Worm (Caenorhabditis elegans) whole organism, late embryonic: ENCODE data around the gene B0310.3.

Source experiments
- ceh-18 ChIP-seq: sonication (generic microtip); optimal IDR thresholded peaks from 2 replicates; lab custom pipeline; 2016; ENCODE audit warnings: missing genetic modification characterization, missing compliant biosample characterization
- pha-4 ChIP-seq: fragments of 150-350 bp; optimal IDR thresholded peaks from 2 replicates; lab custom pipeline; 2018; ENCODE audit warnings: missing biosample characterization, missing genetic modification reagents, missing genetic modification characterization
- syd-9 ChIP-seq: sonication (generic microtip); optimal IDR thresholded peaks from 2 replicates; lab custom pipeline; 2016; ENCODE audit warnings: mild to moderate bottlenecking, missing genetic modification characterization, moderate library complexity, missing compliant biosample characterization

- TF ChIP-seq ceh-18, result no peak
- TF ChIP-seq syd-9 (tag; lab: Kevin White, UChicago), result no peak
- no peak for TF ChIP-seq pha-4 (tag; lab: Kevin White, UChicago)
Observed at ce11 chrX:528761-529160, 8.0 kb upstream of the B0310.3 start.
